Worm (Caenorhabditis elegans) whole organism, early embryonic: Measurements from ENCODE around the gene marc-2.

Source experiments
- ets-7 ChIP-seq: sonication (generic microtip); optimal IDR thresholded peaks from 2 replicates; lab custom pipeline; 2016; ENCODE audit warnings: missing genotype, missing genetic modification characterization, missing compliant biosample characterization
- tbx-11 ChIP-seq: fragments of 200-800 bp; sonication (Bioruptor generic); IDR thresholded peaks from 2 replicates; pipeline ENCODE4 v1.3.6; 2022; ENCODE audit warnings: missing genetic modification characterization, missing compliant biosample characterization

DNA sequence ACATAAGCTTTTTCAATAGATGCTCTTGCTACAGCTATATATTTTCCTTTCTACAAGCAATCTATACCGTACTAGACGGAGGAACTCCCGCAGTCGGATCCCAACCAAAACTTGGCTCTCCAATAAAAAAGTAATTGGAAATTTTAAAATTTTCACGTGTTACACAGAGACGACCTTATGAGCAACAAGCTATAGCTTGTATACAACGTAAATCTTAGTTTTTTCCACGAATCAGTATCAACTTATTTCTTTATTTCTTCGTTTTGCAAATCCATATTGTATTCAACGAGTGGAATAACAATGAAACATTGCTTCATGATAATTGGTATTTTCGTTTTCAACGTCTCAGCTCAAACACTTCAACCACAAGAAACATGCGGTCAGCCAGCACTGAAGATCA is 17.4 kb downstream of the marc-2 start, which contains the start of gene M28.4:
- TF ChIP-seq tbx-11 (GFP tag; lab: Robert Waterston, UW) (no peak), ets-7 (tag; lab: Kevin White, UChicago) (no peak)
